Worm (Caenorhabditis elegans) whole organism, L1 larva: ENCODE data around the gene lon-8.
"Not testable (repeated sequence)": the region's sequence is repeated elsewhere in the genome, so short reads cannot be mapped to it uniquely, and the experiment has no call there.

ENCODE experiments used
- C34B4.2 ChIP-seq: sonication (generic microtip); optimal IDR thresholded peaks from 2 replicates; lab custom pipeline; 2017; ENCODE audit warnings: mild to moderate bottlenecking, missing genetic modification characterization, missing compliant biosample characterization
- Y116A8C.19 ChIP-seq: sonication (generic microtip); optimal IDR thresholded peaks from 2 replicates; lab custom pipeline; 2016; ENCODE audit warnings: missing compliant biosample characterization, missing genetic modification characterization, borderline replicate concordance
- aha-1 ChIP-seq: fragments of 150-350 bp; optimal IDR thresholded peaks from 2 replicates; lab custom pipeline; 2014; ENCODE audit warnings: missing biosample characterization, missing genetic modification characterization
- aly-2 ChIP-seq: fragments of 150-350 bp; optimal IDR thresholded peaks from 2 replicates; lab custom pipeline; 2014; ENCODE audit warnings: missing biosample characterization, missing genetic modification characterization
- ama-1 ChIP-seq: fragments of 150-350 bp; optimal IDR thresholded peaks from 2 replicates; lab custom pipeline; 2014
- blmp-1 ChIP-seq: fragments of 150-350 bp; optimal IDR thresholded peaks from 2 replicates; lab custom pipeline; 2014; ENCODE audit warnings: missing biosample characterization, missing genetic modification characterization
- ceh-63 ChIP-seq: fragments of 200-800 bp; sonication (Bioruptor generic); optimal IDR thresholded peaks from 2 replicates; lab custom pipeline; 2018; ENCODE audit warnings: mild to moderate bottlenecking, missing genetic modification characterization, missing compliant biosample characterization
- ceh-82 ChIP-seq, 3 experiments: fragments of 150-350 bp in 1 of 3; sonication (generic microtip) in 2 of 3; optimal IDR thresholded peaks; 2 replicates each; lab custom pipeline; 2014 to 2017; ENCODE audit warnings: missing biosample characterization in 3 of 3, missing genetic modification characterization in 3 of 3
- dsc-1 ChIP-seq: sonication (generic microtip); optimal IDR thresholded peaks from 2 replicates; lab custom pipeline; 2016; ENCODE audit warnings: mild to moderate bottlenecking, missing genetic modification characterization, missing compliant biosample characterization
- efl-3 ChIP-seq: fragments of 200-800 bp; sonication (Bioruptor generic); optimal IDR thresholded peaks from 2 replicates; lab custom pipeline; 2018; ENCODE audit warnings: mild to moderate bottlenecking, missing genetic modification characterization, missing compliant biosample characterization
- egl-13 ChIP-seq: sonication (generic microtip); optimal IDR thresholded peaks from 2 replicates; lab custom pipeline; 2016; ENCODE audit warnings: missing genotype, missing genetic modification reagents, missing genetic modification characterization, missing compliant biosample characterization
- fkh-10 ChIP-seq: sonication (generic microtip); optimal IDR thresholded peaks from 2 replicates; lab custom pipeline; 2017; ENCODE audit warnings: missing biosample characterization, missing genetic modification reagents, missing genetic modification characterization
- fkh-8 ChIP-seq: sonication (generic microtip); optimal IDR thresholded peaks from 2 replicates; lab custom pipeline; 2016; ENCODE audit warnings: mild to moderate bottlenecking, missing genetic modification characterization, missing compliant biosample characterization
- fos-1 ChIP-seq: fragments of 150-350 bp; optimal IDR thresholded peaks from 2 replicates; lab custom pipeline; 2014; ENCODE audit warnings: missing biosample characterization, missing genetic modification characterization
- hpl-2 ChIP-seq: fragments of 150-350 bp; optimal IDR thresholded peaks from 2 replicates; lab custom pipeline; 2014; ENCODE audit warnings: missing biosample characterization, missing genetic modification reagents, missing genetic modification characterization
- irx-1 ChIP-seq: sonication (generic microtip); optimal IDR thresholded peaks from 2 replicates; lab custom pipeline; 2016; ENCODE audit warnings: missing genetic modification characterization, missing compliant biosample characterization
- isw-1 ChIP-seq: fragments of 200-800 bp; sonication (Bioruptor generic); IDR thresholded peaks from 2 replicates; pipeline ENCODE4 v1.3.6; 2022; ENCODE audit warnings: missing genetic modification characterization, missing compliant biosample characterization
- jun-1 ChIP-seq: fragments of 150-350 bp; optimal IDR thresholded peaks from 2 replicates; lab custom pipeline; 2014; ENCODE audit warnings: missing biosample characterization, missing genetic modification reagents, missing genetic modification characterization
- lin-15B ChIP-seq: fragments of 150-350 bp; sonication (generic microtip); optimal IDR thresholded peaks from 3 replicates; lab custom pipeline; 2014; ENCODE audit warnings: missing biosample characterization, missing genetic modification characterization
- lin-35 ChIP-seq, 2 experiments: fragments of 150-350 bp; optimal IDR thresholded peaks; 2 replicates each; lab custom pipeline; 2014; ENCODE audit warnings: missing biosample characterization in 2 of 2, missing genetic modification characterization in 2 of 2, missing genetic modification reagents in 2 of 2
- lsy-2 ChIP-seq, 2 experiments: fragments of 150-350 bp; optimal IDR thresholded peaks; 2 replicates each; lab custom pipeline; 2014; ENCODE audit warnings: missing biosample characterization in 2 of 2, missing genetic modification characterization in 2 of 2
- mdl-1 ChIP-seq, 2 experiments: fragments of 150-350 bp; optimal IDR thresholded peaks; 2 replicates each; lab custom pipeline; 2014 to 2017; ENCODE audit warnings: missing biosample characterization in 2 of 2, missing genetic modification characterization in 2 of 2, inconsistent platforms in 1 of 2
- nhr-12 ChIP-seq: sonication (generic microtip); optimal IDR thresholded peaks from 2 replicates; lab custom pipeline; 2017; ENCODE audit warnings: missing biosample characterization, missing genetic modification characterization
- nhr-19 ChIP-seq: fragments of 200-800 bp; sonication (Bioruptor generic); conservative IDR thresholded peaks from 2 replicates; pipeline ENCODE4 v1.3.6; 2022; ENCODE audit warnings: missing genetic modification characterization, missing compliant biosample characterization
- nhr-20 ChIP-seq: sonication (generic microtip); optimal IDR thresholded peaks from 2 replicates; lab custom pipeline; 2016; ENCODE audit warnings: mild to moderate bottlenecking, missing genetic modification characterization, missing compliant biosample characterization
- nhr-237 ChIP-seq: fragments of 150-350 bp; optimal IDR thresholded peaks from 2 replicates; lab custom pipeline; 2014; ENCODE audit warnings: missing biosample characterization, missing genetic modification characterization
- nhr-28 ChIP-seq: fragments of 150-350 bp; optimal IDR thresholded peaks from 2 replicates; lab custom pipeline; 2014; ENCODE audit warnings: missing biosample characterization, missing genetic modification characterization
- nhr-71 ChIP-seq: sonication (generic microtip); optimal IDR thresholded peaks from 2 replicates; lab custom pipeline; 2016; ENCODE audit warnings: mild to moderate bottlenecking, missing genetic modification characterization, moderate library complexity, missing compliant biosample characterization
- nhr-84 ChIP-seq: sonication (generic microtip); optimal IDR thresholded peaks from 2 replicates; lab custom pipeline; 2017; ENCODE audit warnings: missing biosample characterization, missing genetic modification characterization
- nhr-85 ChIP-seq: sonication (generic microtip); peaks from one replicate; lab custom pipeline; 2016; ENCODE audit warnings: missing genetic modification characterization, inconsistent platforms, missing compliant biosample characterization
- pax-3 ChIP-seq: fragments of 200-800 bp; sonication (Bioruptor generic); optimal IDR thresholded peaks from 2 replicates; lab custom pipeline; 2018; ENCODE audit warnings: mild to moderate bottlenecking, missing genetic modification characterization, moderate library complexity, missing compliant biosample characterization
- pqm-1 ChIP-seq: sonication (generic microtip); optimal IDR thresholded peaks from 3 replicates; lab custom pipeline; 2017; ENCODE audit warnings: missing biosample characterization, missing genetic modification characterization
- skn-1 ChIP-seq: fragments of 150-350 bp; optimal IDR thresholded peaks from 2 replicates; lab custom pipeline; 2014; ENCODE audit warnings: missing biosample characterization, missing genetic modification characterization
- sox-4 ChIP-seq: sonication (generic microtip); optimal IDR thresholded peaks from 2 replicates; lab custom pipeline; 2016; ENCODE audit warnings: missing genetic modification characterization, missing compliant biosample characterization
- sptf-1 ChIP-seq: fragments of 150-350 bp; optimal IDR thresholded peaks from 2 replicates; lab custom pipeline; 2014; ENCODE audit warnings: missing biosample characterization, missing genetic modification characterization
- tlp-1 ChIP-seq: fragments of 150-350 bp; optimal IDR thresholded peaks from 2 replicates; lab custom pipeline; 2014; ENCODE audit warnings: missing biosample characterization, missing genetic modification characterization
- unc-62 ChIP-seq: fragments of 150-350 bp; optimal IDR thresholded peaks from 2 replicates; lab custom pipeline; 2014; ENCODE audit warnings: missing biosample characterization, missing genetic modification reagents, missing genetic modification characterization
- vab-15 ChIP-seq: sonication (generic microtip); optimal IDR thresholded peaks from 2 replicates; lab custom pipeline; 2017; ENCODE audit warnings: missing genotype, mild to moderate bottlenecking, missing genetic modification characterization, missing compliant biosample characterization
- zip-4 ChIP-seq: fragments of 200-800 bp; sonication (Bioruptor generic); optimal IDR thresholded peaks from 2 replicates; lab custom pipeline; 2018; ENCODE audit warnings: mild to moderate bottlenecking, missing genetic modification characterization, moderate library complexity, missing compliant biosample characterization

The lon-8 gene

DNA sequence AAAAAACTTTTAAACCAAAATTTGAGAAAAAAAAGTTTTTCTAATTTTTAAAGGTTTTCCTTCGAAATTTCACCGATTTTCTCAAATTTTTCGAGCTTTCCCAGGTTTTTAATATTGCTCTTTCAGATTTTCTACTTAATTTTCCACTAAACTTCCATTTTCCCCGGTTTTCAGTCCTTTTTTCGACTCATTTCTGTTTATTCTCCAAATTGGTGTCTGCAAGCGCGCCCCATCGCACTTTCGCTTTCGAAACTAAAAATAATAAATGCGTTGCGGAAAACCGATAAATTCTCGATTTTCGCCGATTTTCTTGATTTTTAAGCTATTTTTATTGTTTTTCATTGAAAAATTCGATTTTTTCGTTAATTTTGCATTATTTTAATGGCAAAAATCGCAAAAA, 20.3 kb upstream of the lon-8 start (continued):
- TF ChIP-seq fkh-8 (tag; lab: Kevin White, UChicago) (no peak), isw-1 (GFP tag; lab: Robert Waterston, UW) (no peak), sox-4 (tag; lab: Kevin White, UChicago) (no peak), egl-13 (tag; lab: Kevin White, UChicago) (no peak), nhr-20 (no peak), nhr-19 (GFP tag; lab: Robert Waterston, UW) (no peak), unc-62 (GFP tag; lab: Kevin White, UChicago) (no peak), mdl-1 (tag; optimal IDR thresholded peaks at IDR 0.05; lab: Kevin White, UChicago) (no peak), tlp-1 (no peak), skn-1 (tag; lab: Kevin White, UChicago) (no peak), ama-1 (lab: Kevin White, UChicago) (no peak), lin-15B (no peak), nhr-84 (no peak), aly-2 (tag; lab: Kevin White, UChicago) (no peak), fkh-10 (GFP tag; lab: Kevin White, UChicago) (no peak), nhr-71 (no peak), aha-1 (tag; lab: Kevin White, UChicago) (no peak), hpl-2 (no peak), ceh-82 (tag; optimal IDR thresholded peaks at IDR 0.05; lab: Kevin White, UChicago) (peak in 1 of 3 experiments; percentile 7), pqm-1 (tag; lab: Kevin White, UChicago) (no peak)

DNA sequence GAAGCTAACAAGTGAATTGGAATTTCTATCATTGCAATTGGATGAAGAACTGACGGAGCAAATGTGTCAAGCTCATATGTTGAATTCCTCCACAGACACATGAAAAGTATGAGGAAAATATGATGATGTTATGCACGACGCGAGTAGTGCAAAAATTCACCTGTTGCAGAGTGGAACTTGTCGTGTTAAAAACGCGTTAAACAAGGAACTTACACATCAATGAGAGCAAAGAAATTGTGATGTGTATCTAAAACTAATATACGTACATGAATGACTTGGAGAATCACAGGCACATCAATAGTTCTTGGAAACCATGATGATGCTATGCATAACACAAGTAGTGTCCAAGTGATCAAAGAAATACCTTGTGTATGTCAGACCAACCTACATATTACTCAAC, 16.1 kb upstream of the lon-8 start, which contains the start of gene srh-134:
srh-134 (minus strand) TSS at position 101 of the 400 bp plus-strand sequence.
- TF ChIP-seq sptf-1 (tag; lab: Kevin White, UChicago): no peak
- TF ChIP-seq ceh-63 (GFP tag; lab: Kevin White, UChicago): no peak
- no peak for TF ChIP-seq tlp-1
- TF ChIP-seq pax-3 (tag; lab: Kevin White, UChicago): no peak
- TF ChIP-seq vab-15 (tag; lab: Kevin White, UChicago): no peak
- no peak for TF ChIP-seq unc-62 (GFP tag; lab: Kevin White, UChicago)
- no peak for TF ChIP-seq efl-3 (GFP tag; lab: Kevin White, UChicago)
- no peak for TF ChIP-seq nhr-85 (tag; lab: Kevin White, UChicago)
- no peak for TF ChIP-seq nhr-237 (tag; lab: Kevin White, UChicago)
- TF ChIP-seq jun-1 (tag; lab: Kevin White, UChicago): no peak
- TF ChIP-seq fos-1: no peak
- no peak for TF ChIP-seq egl-13 (tag; lab: Kevin White, UChicago)
- TF ChIP-seq aly-2 (tag; lab: Kevin White, UChicago): no peak
- no peak for TF ChIP-seq zip-4
- TF ChIP-seq lsy-2 (tag; optimal IDR thresholded peaks at IDR 0.05; lab: Kevin White, UChicago): no peak
- no peak for TF ChIP-seq nhr-12 (tag; lab: Kevin White, UChicago)
- TF ChIP-seq ama-1 (lab: Kevin White, UChicago): no peak
- TF ChIP-seq dsc-1: no peak
- no peak for TF ChIP-seq nhr-20
- TF ChIP-seq blmp-1: no peak

DNA sequence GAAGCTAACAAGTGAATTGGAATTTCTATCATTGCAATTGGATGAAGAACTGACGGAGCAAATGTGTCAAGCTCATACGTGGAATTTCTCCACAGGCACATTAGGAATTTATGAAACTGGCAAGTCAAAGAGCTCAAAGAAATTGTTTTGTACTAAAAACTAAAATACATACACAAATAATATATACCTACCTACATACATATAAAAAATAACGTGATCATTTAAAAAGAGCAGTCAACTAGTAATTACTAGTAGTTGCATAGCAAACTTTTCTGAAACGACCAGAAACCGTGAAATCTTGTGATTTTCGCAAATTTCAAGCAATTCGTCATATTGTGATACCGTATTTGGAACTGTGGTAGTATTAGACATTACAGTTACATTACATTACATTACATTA, 12.9 kb upstream of the lon-8 start, which contains the start of gene srh-133:
srh-133 (minus strand) TSS at position 101 of the 400 bp plus-strand sequence.
- no peak for TF ChIP-seq vab-15 (tag; lab: Kevin White, UChicago)
- TF ChIP-seq lin-35 (GFP tag; optimal IDR thresholded peaks at IDR 0.05; lab: Kevin White, UChicago): no peak
- no peak for TF ChIP-seq C34B4.2
- TF ChIP-seq hpl-2: no peak
- no peak for TF ChIP-seq irx-1 (tag; lab: Kevin White, UChicago)
- TF ChIP-seq nhr-28: no peak

DNA sequence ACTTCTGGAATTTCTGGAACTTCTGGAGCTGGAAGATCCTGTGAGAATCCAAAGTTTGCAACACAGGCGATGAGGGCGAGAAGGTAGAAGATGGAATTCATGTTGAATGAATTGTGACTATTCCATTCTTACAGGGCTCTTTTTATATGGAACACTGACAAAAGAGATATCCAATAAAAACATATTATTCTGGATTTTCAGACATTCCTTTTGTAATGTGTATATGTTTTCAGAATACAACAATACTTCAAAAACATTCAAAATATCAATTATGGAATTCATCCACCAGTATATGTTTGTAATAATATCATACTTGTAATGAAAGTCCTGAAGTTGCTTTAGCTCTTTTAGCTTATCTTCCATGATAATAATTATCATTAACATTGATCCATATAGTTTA, 9.6 kb upstream of the lon-8 start, which contains the start of gene Y59A8B.26:
Y59A8B.26 (minus strand) TSS at position 101 of the 400 bp plus-strand sequence.
- TF ChIP-seq egl-13, Y116A8C.19, aly-2 (tag; lab: Kevin White, UChicago): not testable (repeated sequence)
